Worm (Caenorhabditis elegans): ENCODE measurements around the gene nspb-6.

- TF ChIP-seq him-1 (tag; optimal IDR thresholded peaks at IDR 0.05) (no peak), dao-5 (tag; optimal IDR thresholded peaks at IDR 0.05) (no peak), W03F9.2 (tag; optimal IDR thresholded peaks at IDR 0.05) (no peak)
Measured at ce11 chrIV:5896341-5896740, 1.1 kb downstream of the nspb-6 start, which contains the start of gene pck-3.
